Fruit fly (Drosophila melanogaster) whole organism, wandering third instar larva: ENCODE measurements around the gene CG33299.

Source experiments
- CG32264 ChIP-seq: fragments of 200-800 bp; sonication (Bioruptor generic); optimal IDR thresholded peaks from 2 replicates; lab custom pipeline; 2016; ENCODE audit warnings: missing biosample characterization, missing genetic modification characterization
- CG9705 ChIP-seq: fragments of 200-800 bp; sonication (Bioruptor generic); optimal IDR thresholded peaks from 2 replicates; lab custom pipeline; 2018; ENCODE audit warnings: missing biosample characterization, mild to moderate bottlenecking, missing genetic modification characterization
- CrebA ChIP-seq: fragments of 200-800 bp; sonication (Bioruptor generic); optimal IDR thresholded peaks from 2 replicates; lab custom pipeline; 2016; ENCODE audit warnings: missing biosample characterization, mild to moderate bottlenecking, missing genetic modification characterization, borderline replicate concordance
- Hr83 ChIP-seq: fragments of 200-300 bp; sonication (Bioruptor generic); optimal IDR thresholded peaks from 2 replicates; lab custom pipeline; 2016; ENCODE audit warnings: missing biosample characterization, mild to moderate bottlenecking, missing genetic modification characterization, moderate library complexity; ENCODE audit not compliant: poor library complexity, severe bottlenecking
- Myc ChIP-seq: fragments of >200 bp; optimal IDR thresholded peaks from 2 replicates; lab custom pipeline; 2017
- OdsH ChIP-seq: fragments of 200-800 bp; sonication (Bioruptor generic); optimal IDR thresholded peaks from 2 replicates; lab custom pipeline; 2016; ENCODE audit warnings: missing biosample characterization, mild to moderate bottlenecking, missing genetic modification characterization
- Sp1 ChIP-seq: fragments of 200-800 bp; sonication (Bioruptor generic); optimal IDR thresholded peaks from 3 replicates; lab custom pipeline; 2019; ENCODE audit warnings: missing biosample characterization, mild to moderate bottlenecking, missing genetic modification characterization, moderate library complexity
- Vsx2 ChIP-seq: fragments of 200-300, 225-300 bp; sonication (Bioruptor generic); optimal IDR thresholded peaks from 2 replicates; lab custom pipeline; 2018; ENCODE audit warnings: missing biosample characterization, missing genetic modification characterization; ENCODE audit not compliant: partially characterized antibody
- br ChIP-seq: fragments of 200-800 bp; sonication (Bioruptor generic); optimal IDR thresholded peaks from 2 replicates; lab custom pipeline; 2016; ENCODE audit warnings: missing biosample characterization, missing genetic modification characterization
- jim ChIP-seq: fragments of 175-275, 200-325 bp; sonication (Bioruptor generic); optimal IDR thresholded peaks from 2 replicates; lab custom pipeline; 2016; ENCODE audit warnings: missing biosample characterization, mild to moderate bottlenecking, missing genetic modification characterization
- pan ChIP-seq: fragments of >200 bp; optimal IDR thresholded peaks from 2 replicates; lab custom pipeline; 2017
- sv ChIP-seq: fragments of 200-800 bp; sonication (Bioruptor generic); optimal IDR thresholded peaks from 3 replicates; lab custom pipeline; 2016; ENCODE audit warnings: missing biosample characterization, missing genetic modification characterization
- tai ChIP-seq: sonication (Bioruptor generic); optimal IDR thresholded peaks from 2 replicates; lab custom pipeline; 2016; ENCODE audit warnings: missing biosample characterization, missing genetic modification characterization

DNA sequence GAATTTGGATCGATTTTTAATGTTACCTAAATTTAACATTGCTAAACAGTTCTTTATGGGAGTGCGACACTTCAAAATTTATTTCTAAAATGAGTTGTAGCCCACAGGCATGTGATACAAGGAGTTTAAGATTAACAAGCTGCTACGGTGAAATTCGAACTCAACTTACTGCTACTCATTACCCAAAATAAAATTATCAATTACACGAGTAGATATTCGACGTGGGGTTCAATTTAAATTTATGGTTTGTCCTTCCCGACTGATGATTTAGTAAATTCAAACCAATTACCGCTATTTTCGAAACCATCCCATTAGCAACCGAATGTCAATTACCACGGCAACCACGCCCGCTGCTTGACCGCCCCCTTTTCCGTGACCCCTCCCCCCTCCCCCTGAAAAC lies 31.2 kb upstream of the CG33299 start, which contains the start of gene CG31882:
- TF ChIP-seq br (GFP tag; lab: Kevin White, UChicago) (no peak), Vsx2 (GFP tag; lab: Kevin White, UChicago) (no peak), tai (GFP tag; lab: Kevin White, UChicago) (no peak), CrebA (no peak), OdsH (GFP tag; lab: Kevin White, UChicago) (no peak), CG9705 (no peak), jim (GFP tag; lab: Kevin White, UChicago) (no peak), Myc (lab: Kevin White, UChicago) (no peak), Hr83 (GFP tag; lab: Kevin White, UChicago) (no peak), pan (lab: Kevin White, UChicago) (no peak), CG32264 (GFP tag; lab: Kevin White, UChicago) (no peak), sv (GFP tag; lab: Kevin White, UChicago) (no peak), Sp1 (GFP tag; lab: Kevin White, UChicago) (no peak)
